Worm (Caenorhabditis elegans): ENCODE measurements around the gene R10H10.7.

DNA sequence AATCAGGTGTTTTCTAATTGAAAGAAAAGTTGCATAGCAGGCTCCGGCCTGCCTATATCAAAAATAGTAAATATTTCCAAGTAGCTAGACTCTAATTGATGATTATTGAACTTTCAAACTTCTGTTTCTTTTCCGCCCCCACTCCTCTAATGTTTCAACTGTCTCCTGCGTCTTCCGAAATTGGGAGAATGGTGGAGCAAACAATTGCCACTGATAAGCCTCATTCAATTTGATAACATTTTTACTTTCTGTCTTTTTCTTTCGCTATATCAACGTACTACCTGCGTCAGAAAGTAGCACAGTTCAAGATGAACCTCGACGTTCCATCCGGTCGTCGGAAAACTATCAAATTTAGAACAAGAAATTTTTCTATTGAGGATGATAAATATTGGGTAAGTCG lies 25.2 kb upstream of the R10H10.7 start, which contains the start of gene F13B12.3:
- no peak for TF ChIP-seq unc-130 (GFP tag; optimal IDR thresholded peaks at IDR 0.05)
- no peak for TF ChIP-seq fkh-10 (GFP tag; optimal IDR thresholded peaks at IDR 0.05)
- no peak for TF ChIP-seq snpc-4 (tag; optimal IDR thresholded peaks at IDR 0.05)
- TF ChIP-seq lin-39 (tag; optimal IDR thresholded peaks at IDR 0.05), result no peak
- no peak for TF ChIP-seq hif-1 (tag; optimal IDR thresholded peaks at IDR 0.05)
- no peak for TF ChIP-seq mdl-1 (tag; optimal IDR thresholded peaks at IDR 0.05)
- no peak for TF ChIP-seq ctbp-1 (GFP tag; IDR thresholded peaks at IDR 0.05)
- TF ChIP-seq nhr-111 (GFP tag; optimal IDR thresholded peaks at IDR 0.05), result no peak
- no peak for TF ChIP-seq dpl-1 (GFP tag; optimal IDR thresholded peaks at IDR 0.05)
- no peak for TF ChIP-seq nhr-76 (tag; optimal IDR thresholded peaks at IDR 0.05)
- peak in 1 of 2 experiments; percentile 53 for TF ChIP-seq unc-62 (GFP tag; optimal IDR thresholded peaks at IDR 0.05 in 1 of 2)
- no peak for TF ChIP-seq unc-62 (tag; optimal IDR thresholded peaks at IDR 0.05)
- TF ChIP-seq madf-5 (GFP tag; IDR thresholded peaks at IDR 0.05), result no peak
- TF ChIP-seq nhr-11 (tag; optimal IDR thresholded peaks at IDR 0.05), result no peak
